Worm (Caenorhabditis elegans): ENCODE results near the gene hcf-1.
A peak's percentile ranks its signal among the peaks of the same experiment; 100 is the strongest.

Gene hcf-1

DNA sequence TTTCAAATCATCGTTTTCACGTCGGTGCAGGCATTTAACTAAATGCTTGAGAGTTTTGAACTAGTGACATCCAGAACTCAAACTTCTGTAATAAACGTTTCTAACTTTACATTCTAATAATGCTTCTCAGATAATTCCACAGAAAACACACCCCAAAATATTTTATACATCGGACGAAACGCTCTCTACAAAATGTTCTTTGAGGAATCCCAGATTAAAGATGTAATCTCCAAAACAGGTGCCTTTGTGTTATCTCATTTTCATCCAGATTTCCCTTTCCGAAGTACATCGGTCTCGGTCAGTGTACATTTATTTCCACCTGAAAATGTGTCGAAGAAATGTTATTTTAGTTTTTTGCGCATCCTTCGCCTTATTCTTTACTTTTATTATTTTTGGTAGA lies 30.7 kb upstream of the hcf-1 start, which contains the start of gene C33H5.2:
Gene C33H5.2, plus strand, starts transcription at position 301 of the 400 bp plus-strand sequence.
- TF ChIP-seq ceh-16 (tag; optimal IDR thresholded peaks at IDR 0.05) (no peak), sea-2 (GFP tag; optimal IDR thresholded peaks at IDR 0.05) (no peak), elt-2 (tag; optimal IDR thresholded peaks at IDR 0.05) (no peak), lin-39 (tag; optimal IDR thresholded peaks at IDR 0.05) (no peak), ceh-28 (tag; optimal IDR thresholded peaks at IDR 0.05) (no peak)

DNA sequence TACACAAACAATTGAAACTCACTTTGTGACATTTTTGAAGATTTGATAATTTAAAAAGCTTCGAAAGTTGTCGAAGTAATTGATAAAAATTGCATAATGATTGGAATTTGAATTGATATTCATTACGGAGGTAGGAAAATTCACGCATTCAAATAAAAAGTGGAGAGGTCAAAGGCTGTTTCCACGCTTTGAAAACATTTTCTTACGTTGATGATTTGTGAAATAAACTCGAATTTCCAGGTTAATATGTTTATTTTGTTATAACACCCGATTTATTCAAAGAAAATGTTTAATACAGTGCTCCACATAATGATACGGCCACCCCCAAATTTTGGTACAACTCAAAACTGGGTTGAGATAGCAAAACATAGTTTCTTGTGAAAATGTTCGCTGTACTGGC lies 29.2 kb upstream of the hcf-1 start, which contains the start of gene C33H5.16:
Gene C33H5.16, minus strand, starts transcription at position 101 of the 400 bp plus-strand sequence.
- TF ChIP-seq mdl-1 (tag; optimal IDR thresholded peaks at IDR 0.05), result no peak
- no peak for TF ChIP-seq nhr-23 (tag; optimal IDR thresholded peaks at IDR 0.05)
- no peak for TF ChIP-seq jun-1 (tag; optimal IDR thresholded peaks at IDR 0.05)
- no peak for TF ChIP-seq nhr-28 (tag; optimal IDR thresholded peaks at IDR 0.05)
- no peak for TF ChIP-seq nhr-43 (tag; optimal IDR thresholded peaks at IDR 0.05; ENCODE audit: poor library complexity, severe bottlenecking)
- no peak for TF ChIP-seq nhr-237 (tag; optimal IDR thresholded peaks at IDR 0.05)
- TF ChIP-seq lin-15B (tag; optimal IDR thresholded peaks at IDR 0.05), result no peak
- TF ChIP-seq ama-1 (optimal IDR thresholded peaks at IDR 0.05), result no peak
- no peak for TF ChIP-seq egl-27 (tag; optimal IDR thresholded peaks at IDR 0.05)
- TF ChIP-seq aly-2 (tag; optimal IDR thresholded peaks at IDR 0.05), result no peak
- TF ChIP-seq skn-1 (tag; optimal IDR thresholded peaks at IDR 0.05), result no peak
- TF ChIP-seq ceh-28 (tag; optimal IDR thresholded peaks at IDR 0.05), result no peak
- TF ChIP-seq ceh-82 (tag; optimal IDR thresholded peaks at IDR 0.05), result no peak
- TF ChIP-seq elt-2 (tag; optimal IDR thresholded peaks at IDR 0.05), result no peak
- TF ChIP-seq lsy-12 (tag; optimal IDR thresholded peaks at IDR 0.05), result no peak

- no peak for TF ChIP-seq R02D3.7 (tag; optimal IDR thresholded peaks at IDR 0.05)
Observed at ce11 chrIV:7800338-7800737, 26.3 kb upstream of the hcf-1 start.

ce11 chrIV:7796432-7797113 lies 22.5 kb upstream of the hcf-1 start, which contains the start of gene sgo-1:
Gene sgo-1, minus strand, starts transcription at chrIV:7796482.
- TF ChIP-seq nhr-23 (tag; optimal IDR thresholded peaks at IDR 0.05) (no peak), ceh-9 (tag; optimal IDR thresholded peaks at IDR 0.05) (no peak), eor-1 (tag; optimal IDR thresholded peaks at IDR 0.05) (no peak), lin-15B (tag; optimal IDR thresholded peaks at IDR 0.05) (no peak), skn-1 (tag; optimal IDR thresholded peaks at IDR 0.05) (no peak), hmg-11 (tag; optimal IDR thresholded peaks at IDR 0.05) (no peak), elt-3 (tag; optimal IDR thresholded peaks at IDR 0.05) (no peak), ama-1 (optimal IDR thresholded peaks at IDR 0.05) (no peak), lsy-12 (tag; optimal IDR thresholded peaks at IDR 0.05) (no peak), R02D3.7 (tag; optimal IDR thresholded peaks at IDR 0.05) (no peak), daf-12 (tag; optimal IDR thresholded peaks at IDR 0.05) (no peak), mml-1 (tag; optimal IDR thresholded peaks at IDR 0.05) (no peak), nhr-25 (tag; optimal IDR thresholded peaks at IDR 0.05) (no peak)

ce11 chrIV:7794709-7795108 lies 20.6 kb upstream of the hcf-1 start, which contains the start of gene ntp-1:
Gene ntp-1, minus strand, starts transcription at chrIV:7794809.
- TF ChIP-seq nhr-11 (tag; optimal IDR thresholded peaks at IDR 0.05), result no peak
- TF ChIP-seq snpc-4 (tag; optimal IDR thresholded peaks at IDR 0.05), result no peak
- no peak for TF ChIP-seq elt-3 (tag; optimal IDR thresholded peaks at IDR 0.05)
- TF ChIP-seq fkh-10 (GFP tag; optimal IDR thresholded peaks at IDR 0.05), result no peak
- no peak for TF ChIP-seq ceh-16 (tag; optimal IDR thresholded peaks at IDR 0.05)
- TF ChIP-seq ceh-9 (tag; optimal IDR thresholded peaks at IDR 0.05), result no peak

- TF ChIP-seq ceh-16 (tag; optimal IDR thresholded peaks at IDR 0.05) (no peak), ztf-4 (tag; optimal IDR thresholded peaks at IDR 0.05) (no peak), snpc-4 (tag; optimal IDR thresholded peaks at IDR 0.05) (no peak), tbx-2 (tag; optimal IDR thresholded peaks at IDR 0.05) (no peak), ceh-9 (tag; optimal IDR thresholded peaks at IDR 0.05) (no peak), lsy-12 (tag; optimal IDR thresholded peaks at IDR 0.05) (no peak), unc-62 (GFP tag; optimal IDR thresholded peaks at IDR 0.05) (no peak), nhr-12 (tag; optimal IDR thresholded peaks at IDR 0.05) (no peak), pqm-1 (tag; optimal IDR thresholded peaks at IDR 0.05) (peak; percentile 73), egl-27 (tag; optimal IDR thresholded peaks at IDR 0.05) (no peak), pha-4 (tag; optimal IDR thresholded peaks at IDR 0.05) (peak; percentile 49), nhr-237 (tag; optimal IDR thresholded peaks at IDR 0.05) (no peak), ceh-82 (tag; optimal IDR thresholded peaks at IDR 0.05) (no peak), nhr-77 (tag; optimal IDR thresholded peaks at IDR 0.05) (no peak), unc-39 (tag; optimal IDR thresholded peaks at IDR 0.05) (no peak), elt-3 (tag; optimal IDR thresholded peaks at IDR 0.05) (no peak), daf-12 (tag; optimal IDR thresholded peaks at IDR 0.05) (no peak), elt-2 (tag; optimal IDR thresholded peaks at IDR 0.05) (peak; percentile 79), ZK546.5 (tag; optimal IDR thresholded peaks at IDR 0.05) (no peak), nhr-67 (tag; optimal IDR thresholded peaks at IDR 0.05) (no peak), lin-39 (tag; optimal IDR thresholded peaks at IDR 0.05) (no peak), nhr-76 (tag; optimal IDR thresholded peaks at IDR 0.05) (no peak), hmg-11 (tag; optimal IDR thresholded peaks at IDR 0.05) (no peak), ztf-11 (tag; optimal IDR thresholded peaks at IDR 0.05) (no peak)
Observed at ce11 chrIV:7791821-7792446, 17.9 kb upstream of the hcf-1 start, which contains the start of gene C33H5.13. Gene C33H5.13, minus strand, starts transcription at chrIV:7792263.
